Fruit fly (Drosophila melanogaster) whole organism, wandering third instar larva: ENCODE measurements around the gene CG7945.

Experiments used
- CG32264 ChIP-seq: fragments of 200-800 bp; sonication (Bioruptor generic); optimal IDR thresholded peaks from 2 replicates; lab custom pipeline; 2016; ENCODE audit warnings: missing biosample characterization, missing genetic modification characterization
- CG9705 ChIP-seq: fragments of 200-800 bp; sonication (Bioruptor generic); optimal IDR thresholded peaks from 2 replicates; lab custom pipeline; 2018; ENCODE audit warnings: missing biosample characterization, mild to moderate bottlenecking, missing genetic modification characterization
- Dif ChIP-seq: fragments of 200-275, 200-300 bp; sonication (Bioruptor generic); optimal IDR thresholded peaks from 2 replicates; lab custom pipeline; 2018; ENCODE audit warnings: missing biosample characterization, missing genetic modification characterization; ENCODE audit not compliant: partially characterized antibody
- GATAd ChIP-seq: sonication (Bioruptor generic); optimal IDR thresholded peaks from 2 replicates; lab custom pipeline; 2016; ENCODE audit warnings: missing biosample characterization, missing genetic modification characterization
- HLH106 ChIP-seq: fragments of 200-800 bp; optimal IDR thresholded peaks from 3 replicates; lab custom pipeline; 2019; ENCODE audit warnings: missing biosample characterization, mild to moderate bottlenecking, missing genetic modification characterization, moderate library complexity
- Hr78 ChIP-seq: fragments of >200 bp; optimal IDR thresholded peaks from 2 replicates; lab custom pipeline; 2017; ENCODE audit warnings: missing biosample characterization, missing genetic modification characterization
- Hr83 ChIP-seq: fragments of 200-300 bp; sonication (Bioruptor generic); optimal IDR thresholded peaks from 2 replicates; lab custom pipeline; 2016; ENCODE audit warnings: missing biosample characterization, mild to moderate bottlenecking, missing genetic modification characterization, moderate library complexity; ENCODE audit not compliant: poor library complexity, severe bottlenecking
- Jra ChIP-seq: sonication (Bioruptor generic); optimal IDR thresholded peaks from 2 replicates; lab custom pipeline; 2016; ENCODE audit warnings: missing biosample characterization, missing genetic modification characterization
- Mio ChIP-seq: sonication (Bioruptor generic); optimal IDR thresholded peaks from 2 replicates; lab custom pipeline; 2016; ENCODE audit warnings: missing biosample characterization, missing genetic modification characterization
- Myc ChIP-seq: fragments of >200 bp; optimal IDR thresholded peaks from 2 replicates; lab custom pipeline; 2017
- N ChIP-seq: fragments of >200 bp; optimal IDR thresholded peaks from 2 replicates; lab custom pipeline; 2018; ENCODE audit warnings: missing biosample characterization, missing external identifiers, missing genetic modification characterization
- OdsH ChIP-seq: fragments of 200-800 bp; sonication (Bioruptor generic); optimal IDR thresholded peaks from 2 replicates; lab custom pipeline; 2016; ENCODE audit warnings: missing biosample characterization, mild to moderate bottlenecking, missing genetic modification characterization
- Rel ChIP-seq, 2 experiments: fragments of 200-800 bp; sonication (Bioruptor generic) in 1 of 2; optimal IDR thresholded peaks; 2 replicates in 1 of 2; 3 replicates in 1 of 2; lab custom pipeline; 2016 to 2019; ENCODE audit warnings: mild to moderate bottlenecking in 2 of 2, missing biosample characterization in 2 of 2, missing genetic modification characterization in 2 of 2, moderate library complexity in 1 of 2
- Sp1 ChIP-seq: fragments of 200-800 bp; sonication (Bioruptor generic); optimal IDR thresholded peaks from 3 replicates; lab custom pipeline; 2019; ENCODE audit warnings: missing biosample characterization, mild to moderate bottlenecking, missing genetic modification characterization, moderate library complexity
- Vsx2 ChIP-seq: fragments of 200-300, 225-300 bp; sonication (Bioruptor generic); optimal IDR thresholded peaks from 2 replicates; lab custom pipeline; 2018; ENCODE audit warnings: missing biosample characterization, missing genetic modification characterization; ENCODE audit not compliant: partially characterized antibody
- br ChIP-seq: fragments of 200-800 bp; sonication (Bioruptor generic); optimal IDR thresholded peaks from 2 replicates; lab custom pipeline; 2016; ENCODE audit warnings: missing biosample characterization, missing genetic modification characterization
- brk ChIP-seq: fragments of 200-800 bp; sonication (Bioruptor generic); optimal IDR thresholded peaks from 2 replicates; lab custom pipeline; 2016; ENCODE audit warnings: missing biosample characterization, mild to moderate bottlenecking, missing genetic modification characterization
- dl ChIP-seq, 2 experiments: fragments of 175-275, 200-275 bp in 1 of 2; fragments of 200-275 bp in 1 of 2; sonication (Bioruptor generic); optimal IDR thresholded peaks; lab custom pipeline; 2018; ENCODE audit warnings: mild to moderate bottlenecking in 2 of 2, missing biosample characterization in 2 of 2, missing genetic modification characterization in 2 of 2, moderate library complexity in 2 of 2; ENCODE audit not compliant: partially characterized antibody in 2 of 2, insufficient read depth in 1 of 2
- dmrt93B ChIP-seq: fragments of 200-800 bp; sonication (Bioruptor generic); optimal IDR thresholded peaks from 2 replicates; lab custom pipeline; 2018; ENCODE audit warnings: missing biosample characterization, mild to moderate bottlenecking, missing genetic modification characterization
- dsf ChIP-seq: sonication (Bioruptor generic); optimal IDR thresholded peaks from 2 replicates; lab custom pipeline; 2016; ENCODE audit warnings: missing biosample characterization, missing genetic modification characterization, borderline replicate concordance
- foxo ChIP-seq, 2 experiments: fragments of 200-800 bp; sonication (Bioruptor generic); optimal IDR thresholded peaks; 2 replicates in 1 of 2; 3 replicates in 1 of 2; lab custom pipeline; 2016 to 2017; ENCODE audit warnings: missing biosample characterization in 2 of 2, missing genetic modification characterization in 2 of 2
- fru ChIP-seq: fragments of 200-800 bp; sonication (Bioruptor generic); optimal IDR thresholded peaks from 3 replicates; lab custom pipeline; 2016; ENCODE audit warnings: missing biosample characterization, mild to moderate bottlenecking, missing genetic modification characterization
- h ChIP-seq: fragments of 200-800 bp; sonication (Bioruptor generic); optimal IDR thresholded peaks from 3 replicates; lab custom pipeline; 2016; ENCODE audit warnings: missing biosample characterization, mild to moderate bottlenecking, missing genetic modification characterization
- jim ChIP-seq: fragments of 175-275, 200-325 bp; sonication (Bioruptor generic); optimal IDR thresholded peaks from 2 replicates; lab custom pipeline; 2016; ENCODE audit warnings: missing biosample characterization, mild to moderate bottlenecking, missing genetic modification characterization
- lola ChIP-seq: fragments of >200 bp; optimal IDR thresholded peaks from 2 replicates; lab custom pipeline; 2017; ENCODE audit warnings: missing biosample characterization, missing genetic modification characterization
- pan ChIP-seq: fragments of >200 bp; optimal IDR thresholded peaks from 2 replicates; lab custom pipeline; 2017
- rgr ChIP-seq: fragments of 200-800 bp; sonication (Bioruptor generic); optimal IDR thresholded peaks from 3 replicates; lab custom pipeline; 2016; ENCODE audit warnings: missing biosample characterization, mild to moderate bottlenecking, missing genetic modification characterization
- sage ChIP-seq: fragments of 200-800 bp; sonication (Bioruptor generic); optimal IDR thresholded peaks from 2 replicates; lab custom pipeline; 2016; ENCODE audit warnings: missing biosample characterization, mild to moderate bottlenecking, missing genetic modification characterization
- sv ChIP-seq: fragments of 200-800 bp; sonication (Bioruptor generic); optimal IDR thresholded peaks from 3 replicates; lab custom pipeline; 2016; ENCODE audit warnings: missing biosample characterization, missing genetic modification characterization
- tai ChIP-seq: sonication (Bioruptor generic); optimal IDR thresholded peaks from 2 replicates; lab custom pipeline; 2016; ENCODE audit warnings: missing biosample characterization, missing genetic modification characterization
- usp ChIP-seq: fragments of >200 bp; optimal IDR thresholded peaks from 2 replicates; lab custom pipeline; 2017; ENCODE audit warnings: missing biosample characterization, missing genetic modification characterization
- woc ChIP-seq: sonication (Bioruptor generic); optimal IDR thresholded peaks from 2 replicates; lab custom pipeline; 2016; ENCODE audit warnings: missing biosample characterization, mild to moderate bottlenecking, missing genetic modification characterization

The CG7945 gene

dm6 chr3L:15507148-15507896 lies 16.6 kb downstream of the CG7945 start:
- TF ChIP-seq Rel (GFP tag; optimal IDR thresholded peaks at IDR 0.05; lab: Kevin White, UChicago), result no peak
- peak; percentile 95 for TF ChIP-seq Rel (tag; optimal IDR thresholded peaks at IDR 0.05; lab: Kevin White, UChicago)
- no peak for TF ChIP-seq foxo (GFP tag; optimal IDR thresholded peaks at IDR 0.05; lab: Kevin White, UChicago)
- TF ChIP-seq Dif (GFP tag; lab: Kevin White, UChicago), result peak; percentile 92
- TF ChIP-seq dl (GFP tag; optimal IDR thresholded peaks at IDR 0.05; lab: Kevin White, UChicago; ENCODE audit: insufficient read depth in 1 of 2, partially characterized antibody in 2 of 2), result peak; percentile 80 to 81

DNA sequence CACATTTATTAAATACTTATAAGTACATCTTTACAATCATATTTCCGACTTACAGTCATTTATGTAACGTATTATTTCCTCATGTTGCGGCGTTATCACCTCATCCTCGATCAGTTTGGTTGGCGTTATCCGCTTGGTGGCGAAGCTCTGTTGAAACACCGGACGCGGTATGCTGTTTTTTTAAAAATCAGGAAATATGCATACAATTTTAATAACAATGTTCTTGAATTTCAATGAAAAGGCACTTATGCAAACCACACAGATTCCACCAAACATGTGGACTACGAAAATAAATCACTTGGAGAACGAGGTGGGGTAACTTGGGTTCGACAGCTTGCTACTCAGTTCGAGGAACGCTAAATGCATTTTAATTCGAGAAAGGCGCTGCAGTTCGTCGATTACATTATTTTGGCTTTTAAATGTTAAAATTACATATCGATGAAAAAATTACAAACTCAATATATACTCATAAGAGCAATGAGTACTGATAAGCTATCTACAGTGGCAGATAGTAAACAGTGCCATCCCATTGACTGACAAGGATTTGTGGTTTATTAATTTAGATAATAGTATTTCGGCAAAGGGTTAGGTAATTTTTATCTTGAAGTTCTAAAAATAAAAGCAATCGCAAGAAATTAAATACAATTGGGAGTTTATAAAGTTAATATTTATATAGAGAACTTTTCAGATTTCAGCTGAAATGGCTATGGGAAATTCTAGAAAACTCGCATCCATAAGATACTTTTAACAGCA lies 17.6 kb downstream of the CG7945 start:
- TF ChIP-seq dl (GFP tag; optimal IDR thresholded peaks at IDR 0.05; lab: Kevin White, UChicago; ENCODE audit: insufficient read depth in 1 of 2, partially characterized antibody in 2 of 2) (no peak), N (GFP tag; lab: Kevin White, UChicago) (no peak), Hr83 (GFP tag; lab: Kevin White, UChicago) (no peak), jim (GFP tag; lab: Kevin White, UChicago) (no peak), CG32264 (no peak), sage (GFP tag; lab: Kevin White, UChicago) (peak; percentile 2)

DNA sequence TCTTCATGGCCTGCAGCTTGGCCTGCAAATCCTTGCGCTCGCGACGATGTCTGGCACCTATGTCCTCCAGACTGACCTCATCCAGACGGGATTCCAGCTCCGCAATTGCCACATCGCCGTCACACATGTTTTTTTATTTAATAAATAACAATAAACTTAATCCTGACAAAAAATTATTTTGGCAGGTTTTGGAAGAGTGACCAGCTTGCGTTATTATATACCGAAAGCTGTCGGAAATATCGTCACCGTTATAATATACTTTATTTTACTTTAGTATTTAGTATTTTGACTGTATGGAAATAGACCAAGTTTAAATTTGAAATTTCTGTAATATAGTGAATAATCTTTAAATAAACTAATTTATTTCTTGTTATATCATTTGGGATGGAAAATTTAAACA lies 19.2 kb downstream of the CG7945 start, which contains the start of gene CG7857:
TSS of gene CG7857 (minus strand) at position 208 of the 400 bp plus-strand sequence.
- TF ChIP-seq sage (GFP tag; lab: Kevin White, UChicago) (peak; percentile 14), Rel (GFP tag; optimal IDR thresholded peaks at IDR 0.05; lab: Kevin White, UChicago) (no peak), Rel (tag; optimal IDR thresholded peaks at IDR 0.05; lab: Kevin White, UChicago) (peak; percentile 29), OdsH (GFP tag; lab: Kevin White, UChicago) (no peak)

DNA sequence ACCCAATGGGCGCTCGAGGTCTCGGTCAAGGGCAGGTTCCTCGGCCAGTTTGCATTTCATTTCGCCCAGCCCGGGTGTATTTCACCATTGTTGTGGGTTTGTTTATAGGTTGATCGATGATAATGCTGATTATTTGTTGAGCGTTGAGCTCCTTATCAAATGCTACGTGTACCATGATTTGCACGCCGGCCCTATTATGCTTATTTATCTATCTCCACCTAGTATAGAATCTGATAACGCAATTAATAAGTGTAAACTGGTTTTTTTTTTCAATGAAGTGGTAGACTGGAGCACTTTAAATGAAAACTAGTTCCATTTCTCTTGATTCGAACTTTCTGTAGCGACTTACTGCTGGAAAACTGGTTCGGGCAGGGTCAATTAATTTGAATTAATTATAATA lies 21.7 kb downstream of the CG7945 start:
- no peak for TF ChIP-seq Myc (lab: Kevin White, UChicago)
- no peak for TF ChIP-seq HLH106 (tag; lab: Kevin White, UChicago)
- TF ChIP-seq GATAd (GFP tag; lab: Kevin White, UChicago), result no peak
- TF ChIP-seq Sp1, result no peak
- TF ChIP-seq CG9705, result no peak
- TF ChIP-seq Dif (GFP tag; lab: Kevin White, UChicago), result no peak
- TF ChIP-seq Hr78 (GFP tag; lab: Kevin White, UChicago), result no peak
- no peak for TF ChIP-seq tai (GFP tag; lab: Kevin White, UChicago)
- no peak for TF ChIP-seq brk (GFP tag; lab: Kevin White, UChicago)
- TF ChIP-seq sv (GFP tag; lab: Kevin White, UChicago), result no peak
- TF ChIP-seq dmrt93B (GFP tag; lab: Kevin White, UChicago), result no peak
- TF ChIP-seq pan (lab: Kevin White, UChicago), result no peak
- no peak for TF ChIP-seq sage (GFP tag; lab: Kevin White, UChicago)
- TF ChIP-seq CG32264, result no peak
- TF ChIP-seq Mio (GFP tag; lab: Kevin White, UChicago), result no peak
- no peak for TF ChIP-seq dsf (GFP tag; lab: Kevin White, UChicago)

DNA sequence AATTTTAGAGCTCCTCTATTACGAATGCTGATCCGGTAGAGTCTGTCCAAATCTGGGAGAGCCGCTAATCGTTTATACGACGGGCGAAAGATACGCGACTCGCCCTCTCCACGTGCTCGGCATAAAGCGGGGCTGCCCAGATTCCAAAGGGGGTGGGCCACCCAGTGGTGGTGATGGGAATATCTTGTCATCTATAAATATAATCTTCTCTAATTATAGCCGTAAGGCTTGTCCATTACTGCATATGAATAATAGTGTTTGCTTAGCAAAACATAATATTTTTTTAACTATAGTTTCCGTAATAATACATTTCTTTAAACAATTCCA lies 22.3 kb downstream of the CG7945 start:
- TF ChIP-seq woc (GFP tag; lab: Kevin White, UChicago) (peak; percentile 32), Myc (lab: Kevin White, UChicago) (no peak)

DNA sequence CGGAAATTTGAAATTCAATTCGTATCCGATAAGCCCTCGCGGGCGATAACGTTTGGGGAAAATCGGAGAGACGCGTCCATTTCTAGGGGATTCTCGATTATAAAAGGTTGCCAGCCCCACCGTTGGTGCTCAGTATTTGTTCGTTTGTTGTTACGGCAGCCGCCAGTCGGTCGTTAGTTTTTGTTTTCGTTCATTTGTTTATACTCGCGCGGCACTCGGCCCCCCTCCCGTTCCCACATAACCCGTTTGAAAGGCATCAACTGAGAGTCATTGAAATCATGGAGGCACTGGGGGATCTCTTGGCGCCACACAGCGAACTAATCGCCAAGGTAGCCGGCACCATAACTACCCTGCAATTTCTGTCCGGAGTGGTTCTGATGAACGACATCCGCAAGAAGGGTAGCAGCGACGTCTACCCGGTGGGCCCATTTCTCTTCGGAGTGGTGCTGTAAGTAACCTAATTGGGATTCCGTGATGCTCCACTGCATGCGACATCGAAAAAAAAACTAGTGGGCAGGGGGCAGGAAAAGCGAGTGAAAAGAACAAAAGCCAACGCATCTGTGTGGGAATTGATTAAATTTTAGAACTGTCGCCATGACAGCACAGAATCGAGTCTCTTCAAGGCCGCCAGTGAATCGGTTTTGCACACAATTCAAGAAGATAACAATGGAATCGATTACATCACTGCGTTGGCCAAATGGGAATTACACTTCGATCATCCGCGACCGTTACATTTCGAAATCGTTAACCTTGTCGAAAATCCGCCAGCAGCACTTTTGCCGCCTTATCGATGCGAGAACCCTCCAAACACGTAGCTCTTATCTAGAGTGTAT lies 22.9 kb downstream of the CG7945 start, which contains the start of gene CG7272:
TSS of gene CG7272 (plus strand) at position 126 of the 833 bp plus-strand sequence.
- TF ChIP-seq usp (no peak), Hr83 (GFP tag; lab: Kevin White, UChicago) (peak; percentile 30), Hr78 (GFP tag; lab: Kevin White, UChicago) (no peak), sv (GFP tag; lab: Kevin White, UChicago) (no peak), foxo (GFP tag; optimal IDR thresholded peaks at IDR 0.05; lab: Kevin White, UChicago) (no peak), dmrt93B (GFP tag; lab: Kevin White, UChicago) (no peak), Rel (GFP tag; optimal IDR thresholded peaks at IDR 0.05; lab: Kevin White, UChicago) (no peak), Rel (tag; optimal IDR thresholded peaks at IDR 0.05; lab: Kevin White, UChicago) (peak; percentile 96), h (GFP tag; lab: Kevin White, UChicago) (peak; percentile 51), lola (GFP tag; lab: Kevin White, UChicago) (no peak), Sp1 (peak; percentile 13), Dif (GFP tag; lab: Kevin White, UChicago) (peak; percentile 64), Vsx2 (GFP tag; lab: Kevin White, UChicago) (no peak), fru (GFP tag; lab: Kevin White, UChicago) (no peak), tai (GFP tag; lab: Kevin White, UChicago) (no peak), Mio (GFP tag; lab: Kevin White, UChicago) (no peak), Jra (GFP tag; lab: Kevin White, UChicago) (no peak), rgr (GFP tag; lab: Kevin White, UChicago) (peak; percentile 61), woc (GFP tag; lab: Kevin White, UChicago) (peak; percentile 29), dsf (GFP tag; lab: Kevin White, UChicago) (no peak), br (GFP tag; lab: Kevin White, UChicago) (peak; percentile 42), pan (lab: Kevin White, UChicago) (no peak)
